Fruit fly (Drosophila melanogaster): Measurements from ENCODE around the gene CG14668.

Gene CG14668

DNA sequence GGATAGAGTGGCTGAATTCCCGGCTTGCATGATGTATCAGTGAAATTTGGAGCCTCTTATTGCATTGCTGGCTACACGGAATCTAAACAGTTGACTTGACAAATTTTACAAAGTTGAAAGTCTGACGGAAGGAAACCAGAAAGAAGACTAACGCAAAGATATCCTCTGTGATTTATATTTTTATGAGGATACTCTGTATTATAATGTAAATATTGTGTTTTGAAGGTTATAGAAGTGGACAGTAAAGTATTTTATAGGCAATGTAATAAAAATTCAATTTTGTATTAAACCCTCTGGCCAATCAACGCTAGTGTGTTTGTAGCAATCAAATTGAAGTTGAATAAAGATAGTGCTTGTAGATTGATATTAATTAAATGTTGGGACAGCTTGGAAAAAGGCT lies at the start of gene CG14668:
CG14668 (minus strand) TSS at position 101 of the 400 bp plus-strand sequence.
- no peak for TF ChIP-seq CG17801 (GFP tag; optimal IDR thresholded peaks at IDR 0.05; ENCODE audit: partially characterized antibody)

DNA sequence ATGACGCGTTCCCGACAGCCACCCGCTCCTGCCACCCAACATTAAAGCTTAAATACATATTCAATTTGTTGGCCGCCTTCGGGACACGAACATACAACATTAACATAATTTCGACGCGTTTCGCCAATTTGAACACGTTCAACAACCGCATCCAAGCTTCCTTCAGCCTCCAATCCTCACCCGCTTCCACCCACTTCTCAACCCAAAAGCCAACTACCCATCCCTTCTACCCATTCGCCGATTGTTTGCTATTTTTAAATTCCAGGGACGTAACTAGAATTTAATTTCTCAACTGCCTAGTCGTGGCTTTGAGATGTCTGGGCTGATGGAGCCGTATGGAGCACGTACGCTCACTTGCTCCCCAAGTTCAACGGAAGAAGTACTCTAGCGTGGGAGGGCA lies 42.3 kb upstream of the CG14668 start:
- TF ChIP-seq CG17801 (GFP tag; optimal IDR thresholded peaks at IDR 0.05; ENCODE audit: partially characterized antibody): no peak

DNA sequence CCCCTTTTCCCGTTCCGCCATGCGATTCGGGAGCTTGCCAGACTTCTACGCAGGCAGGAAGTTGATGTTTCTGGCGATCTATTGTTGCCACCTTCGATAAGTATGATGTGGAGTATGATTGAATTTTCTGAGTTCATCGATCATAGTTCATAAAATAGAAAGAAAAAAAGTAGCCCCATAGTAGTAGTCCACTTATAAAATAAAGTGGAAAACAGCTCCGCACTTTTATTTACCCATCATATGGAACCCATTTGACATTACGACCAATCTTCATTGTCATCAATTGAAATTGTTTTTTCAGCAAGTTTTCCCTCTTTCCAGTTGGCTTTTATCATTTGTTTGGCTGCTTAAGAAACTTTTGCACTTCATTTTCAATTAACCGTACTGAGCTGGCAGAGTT lies 39.7 kb upstream of the CG14668 start, which contains the start of gene CG12147:
CG12147 (minus strand) TSS at position 101 of the 400 bp plus-strand sequence.
- TF ChIP-seq CG17801 (GFP tag; optimal IDR thresholded peaks at IDR 0.05; ENCODE audit: partially characterized antibody): no peak

dm6 chr3R:5422123-5422522 lies 34.7 kb upstream of the CG14668 start:
- no peak for TF ChIP-seq CG17801 (GFP tag; optimal IDR thresholded peaks at IDR 0.05; ENCODE audit: partially characterized antibody)

DNA sequence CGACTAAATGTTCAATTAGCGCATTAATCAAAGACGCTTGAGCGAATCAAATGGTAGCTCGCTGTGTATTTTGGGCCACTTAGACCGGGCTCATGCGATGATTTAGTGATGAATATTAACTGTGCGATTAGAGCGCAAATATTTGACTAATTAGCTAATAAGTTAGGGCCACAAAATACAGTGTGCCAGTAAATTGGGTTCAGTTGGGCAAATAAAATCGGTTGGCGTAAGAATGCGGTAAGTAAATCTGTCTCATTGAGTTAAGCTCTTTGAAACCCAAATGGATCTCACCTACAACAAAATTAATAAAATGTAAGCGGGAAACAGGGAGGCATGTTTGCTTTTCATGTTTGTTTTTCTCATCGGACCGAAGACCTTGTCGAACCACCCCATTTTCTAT lies 33.0 kb upstream of the CG14668 start:
- TF ChIP-seq CG17801 (GFP tag; optimal IDR thresholded peaks at IDR 0.05; ENCODE audit: partially characterized antibody): no peak

- TF ChIP-seq CG17801 (GFP tag; optimal IDR thresholded peaks at IDR 0.05; ENCODE audit: partially characterized antibody): no peak
These were observed 26.8 kb upstream of the CG14668 start, which contains the start of gene CG14669 for dm6 chr3R:5414147-5414748. TSS of gene CG14669 (plus strand) at chr3R:5414527.

- no peak for TF ChIP-seq CG17801 (GFP tag; optimal IDR thresholded peaks at IDR 0.05; ENCODE audit: partially characterized antibody)
These were observed 25.5 kb upstream of the CG14668 start for dm6 chr3R:5412987-5413386.

- no peak for TF ChIP-seq CG17801 (GFP tag; optimal IDR thresholded peaks at IDR 0.05; ENCODE audit: partially characterized antibody)
These were observed 24.8 kb upstream of the CG14668 start, which contains the start of gene Orco for dm6 chr3R:5412306-5412705. TSS of gene Orco (minus strand) at chr3R:5412406.

dm6 chr3R:5403963-5404362 lies 16.5 kb upstream of the CG14668 start, which contains the start of gene CG2663:
TSS of gene CG2663 (minus strand) at chr3R:5404135.
- TF ChIP-seq CG17801 (GFP tag; optimal IDR thresholded peaks at IDR 0.05; ENCODE audit: partially characterized antibody): no peak

DNA sequence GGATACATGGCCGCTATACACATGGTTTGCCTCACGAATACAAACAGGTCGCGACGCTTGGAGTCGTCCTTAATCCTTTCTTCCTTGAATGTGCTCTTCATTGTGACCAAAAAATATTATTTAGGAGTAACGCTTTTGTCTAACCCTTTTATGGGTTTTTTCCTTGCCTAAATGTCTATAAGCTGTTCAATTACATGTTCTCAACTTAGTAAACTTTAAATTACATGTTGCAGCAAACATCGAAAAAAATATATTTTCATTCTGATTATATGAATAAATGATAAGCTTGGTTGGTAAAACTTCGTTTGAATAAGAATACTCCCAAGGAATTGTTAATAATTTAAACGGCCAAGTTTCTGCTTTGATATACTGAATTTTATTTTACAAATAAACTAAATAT lies 11.6 kb upstream of the CG14668 start, which contains the start of gene Or83a:
Or83a (minus strand) TSS at position 101 of the 400 bp plus-strand sequence.
- TF ChIP-seq CG17801 (GFP tag; optimal IDR thresholded peaks at IDR 0.05; ENCODE audit: partially characterized antibody): no peak

DNA sequence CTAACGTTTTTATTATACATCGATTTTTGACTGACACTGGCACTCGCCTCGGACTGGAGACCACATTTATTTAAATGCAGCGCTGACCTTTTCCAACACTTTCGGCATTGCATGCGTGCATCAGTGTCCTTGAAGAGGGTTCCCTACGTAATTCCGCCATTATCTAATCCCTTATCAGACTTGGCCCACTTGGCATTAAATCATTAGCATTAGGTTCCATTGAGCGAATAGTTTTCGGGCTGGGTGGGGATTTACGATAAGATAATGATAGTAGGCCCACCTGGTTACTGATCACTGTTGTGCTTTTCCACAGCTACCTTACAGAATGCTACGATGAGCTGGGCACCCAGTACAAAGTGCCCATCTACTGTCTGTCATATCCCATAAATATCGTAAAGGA lies 7.7 kb upstream of the CG14668 start:
- no peak for TF ChIP-seq CG17801 (GFP tag; optimal IDR thresholded peaks at IDR 0.05; ENCODE audit: partially characterized antibody)

dm6 chr3R:5393742-5394391 lies 6.4 kb upstream of the CG14668 start, which contains the start of gene CG1172:
TSS of gene CG1172 (plus strand) at chr3R:5393922.
- TF ChIP-seq CG17801 (GFP tag; optimal IDR thresholded peaks at IDR 0.05; ENCODE audit: partially characterized antibody): peak; percentile 39

DNA sequence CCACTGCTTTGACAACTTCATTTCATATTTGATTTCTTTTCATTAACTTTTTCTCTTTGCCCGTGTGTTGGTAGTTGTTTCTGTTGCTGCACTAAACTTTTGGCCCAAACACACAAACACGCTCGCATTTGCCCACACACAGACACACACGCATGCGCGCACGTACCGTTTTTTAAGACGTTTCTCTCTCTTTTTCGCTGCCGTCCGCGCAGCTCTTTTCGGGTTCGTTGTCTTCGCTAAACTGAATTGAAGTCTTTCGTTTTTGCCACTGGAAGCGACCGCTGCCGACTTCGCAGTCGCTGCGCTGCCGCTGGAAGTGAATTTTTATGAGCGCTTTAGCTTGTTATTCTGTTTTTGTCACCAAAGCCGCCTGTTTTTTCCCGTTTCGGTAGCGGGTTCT lies 5.2 kb upstream of the CG14668 start, which contains the start of gene kkv:
kkv (minus strand) TSS at position 246 of the 400 bp plus-strand sequence.
- TF ChIP-seq CG17801 (GFP tag; optimal IDR thresholded peaks at IDR 0.05; ENCODE audit: partially characterized antibody): no peak

DNA sequence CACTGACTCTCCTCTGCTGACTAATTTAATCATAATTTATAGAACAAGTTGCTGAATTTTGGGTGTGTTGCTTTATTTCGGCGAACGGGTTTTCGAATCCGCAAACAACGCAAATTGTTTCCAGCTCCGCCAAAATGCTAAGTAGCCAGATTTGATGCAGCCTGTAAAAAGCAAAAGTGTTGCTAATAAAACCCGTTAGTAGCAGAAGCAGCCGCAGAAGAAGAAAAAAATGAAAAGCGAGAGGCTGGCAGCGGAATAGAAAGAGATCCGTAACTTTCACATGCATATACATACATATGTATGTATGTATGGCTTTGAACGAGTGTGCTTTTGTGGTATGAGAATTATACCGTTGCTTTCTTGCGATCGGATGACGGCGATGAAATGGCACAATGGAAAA lies 4.6 kb upstream of the CG14668 start:
- no peak for TF ChIP-seq CG17801 (GFP tag; optimal IDR thresholded peaks at IDR 0.05; ENCODE audit: partially characterized antibody)

- TF ChIP-seq CG17801 (GFP tag; optimal IDR thresholded peaks at IDR 0.05; ENCODE audit: partially characterized antibody): no peak
These were observed 2.7 kb upstream of the CG14668 start for dm6 chr3R:5390095-5390663.

- TF ChIP-seq CG17801 (GFP tag; optimal IDR thresholded peaks at IDR 0.05; ENCODE audit: partially characterized antibody): no peak
These were observed 2.0 kb upstream of the CG14668 start for dm6 chr3R:5389435-5389834.

Data from ovary, adult (tissue).